Worm (Caenorhabditis elegans) whole organism, early embryonic: Measurements from ENCODE around the gene F35E8.6.
"Not testable (repeated sequence)": the region's sequence is repeated elsewhere in the genome, so short reads cannot be mapped to it uniquely, and the experiment has no call there.

Experiments used
- B0310.2 ChIP-seq: sonication (generic microtip); optimal IDR thresholded peaks from 2 replicates; lab custom pipeline; 2016; ENCODE audit warnings: mild to moderate bottlenecking, missing genetic modification characterization, missing compliant biosample characterization
- F13C5.2 ChIP-seq: sonication (generic microtip); optimal IDR thresholded peaks from 2 replicates; lab custom pipeline; 2017; ENCODE audit warnings: mild to moderate bottlenecking, missing genetic modification characterization, inconsistent platforms, missing compliant biosample characterization
- aly-1 ChIP-seq: sonication (generic microtip); optimal IDR thresholded peaks from 2 replicates; lab custom pipeline; 2016; ENCODE audit warnings: missing genetic modification characterization, missing compliant biosample characterization
- ama-1 ChIP-seq: fragments of 150-350 bp; optimal IDR thresholded peaks from 2 replicates; lab custom pipeline; 2014
- ceh-13 ChIP-seq: fragments of 200-800 bp; sonication (Bioruptor generic); optimal IDR thresholded peaks from 2 replicates; lab custom pipeline; 2018; ENCODE audit warnings: mild to moderate bottlenecking, missing genetic modification characterization, missing compliant biosample characterization
- ceh-36 ChIP-seq: sonication (generic microtip); optimal IDR thresholded peaks from 2 replicates; lab custom pipeline; 2016; ENCODE audit warnings: missing genetic modification characterization, inconsistent platforms, missing compliant biosample characterization
- ets-7 ChIP-seq: sonication (generic microtip); optimal IDR thresholded peaks from 2 replicates; lab custom pipeline; 2016; ENCODE audit warnings: missing genotype, missing genetic modification characterization, missing compliant biosample characterization
- flt-1 ChIP-seq: fragments of 200-800 bp; sonication (Bioruptor generic); IDR thresholded peaks from 2 replicates; pipeline ENCODE4 v1.3.6; 2022; ENCODE audit warnings: missing genetic modification characterization, missing compliant biosample characterization
- hmbx-1 ChIP-seq: sonication (generic microtip); optimal IDR thresholded peaks from 2 replicates; lab custom pipeline; 2016; ENCODE audit warnings: mild to moderate bottlenecking, missing genetic modification characterization, missing compliant biosample characterization
- hmg-4 ChIP-seq: fragments of 200-800 bp; sonication (Bioruptor generic); optimal IDR thresholded peaks from 2 replicates; lab custom pipeline; 2018; ENCODE audit warnings: mild to moderate bottlenecking, missing genetic modification characterization, missing compliant biosample characterization
- hnd-1 ChIP-seq: sonication (generic microtip); optimal IDR thresholded peaks from 2 replicates; lab custom pipeline; 2016; ENCODE audit warnings: missing genetic modification characterization, missing compliant biosample characterization
- pes-1 ChIP-seq: fragments of 200-800 bp; sonication (Bioruptor generic); IDR thresholded peaks from 2 replicates; pipeline ENCODE4 v1.3.6; 2022; ENCODE audit warnings: missing genetic modification reagents, missing genetic modification characterization, missing compliant biosample characterization
- scrt-1 ChIP-seq: fragments of 200-800 bp; sonication (Bioruptor generic); IDR thresholded peaks from 2 replicates; pipeline ENCODE4 v1.3.6; 2022; ENCODE audit warnings: missing genetic modification characterization, missing compliant biosample characterization
- sea-1 ChIP-seq: fragments of 200-800 bp; sonication (Bioruptor generic); conservative IDR thresholded peaks from 2 replicates; pipeline ENCODE4 v1.3.6; 2022; ENCODE audit warnings: missing genetic modification characterization, missing compliant biosample characterization
- tbx-11 ChIP-seq: fragments of 200-800 bp; sonication (Bioruptor generic); IDR thresholded peaks from 2 replicates; pipeline ENCODE4 v1.3.6; 2022; ENCODE audit warnings: missing genetic modification characterization, missing compliant biosample characterization
- tbx-37 ChIP-seq: fragments of 200-800 bp; sonication (Bioruptor generic); conservative IDR thresholded peaks from 2 replicates; pipeline ENCODE4 v1.3.6; 2022; ENCODE audit warnings: missing genetic modification reagents, missing genetic modification characterization, missing compliant biosample characterization
- tra-4 ChIP-seq: sonication (generic microtip); optimal IDR thresholded peaks from 2 replicates; lab custom pipeline; 2017; ENCODE audit warnings: missing genetic modification characterization, missing compliant biosample characterization

F35E8.6 gene

DNA sequence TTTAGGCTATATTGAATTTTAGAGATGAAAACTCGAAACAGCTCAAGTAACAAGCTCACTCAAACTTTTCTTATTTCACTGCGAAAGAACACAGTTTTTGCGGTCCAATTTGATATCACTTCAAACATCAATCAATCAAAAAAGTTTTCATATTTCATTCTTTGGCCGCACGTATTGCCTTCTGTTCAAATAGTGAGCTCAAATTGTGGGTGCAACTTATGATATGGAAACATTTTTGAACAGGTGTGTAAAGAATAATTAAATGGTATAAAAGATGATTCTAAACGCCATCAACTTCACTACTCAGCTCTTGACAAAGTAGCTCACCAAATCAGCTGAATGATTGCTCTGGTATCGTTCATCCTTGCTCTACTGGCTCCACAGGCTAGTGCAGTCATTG, 12.3 kb upstream of the F35E8.6 start, which contains the start of gene T06C12.14:
Gene T06C12.14, plus strand, starts transcription at position 301 of the 400 bp plus-strand sequence.
- TF ChIP-seq tbx-37 (no peak), aly-1 (tag; lab: Kevin White, UChicago) (no peak), tbx-11 (GFP tag; lab: Robert Waterston, UW) (no peak), sea-1 (GFP tag; lab: Robert Waterston, UW) (no peak), scrt-1 (GFP tag; lab: Robert Waterston, UW) (no peak), pes-1 (no peak), flt-1 (GFP tag; lab: Robert Waterston, UW) (no peak), hmg-4 (GFP tag; lab: Kevin White, UChicago) (no peak), B0310.2 (tag; lab: Kevin White, UChicago) (no peak), ama-1 (lab: Kevin White, UChicago) (no peak), hmbx-1 (tag; lab: Kevin White, UChicago) (no peak), tra-4 (tag; lab: Kevin White, UChicago) (no peak), F13C5.2 (no peak), ceh-13 (no peak), ceh-36 (tag; lab: Kevin White, UChicago) (no peak), ets-7 (no peak), hnd-1 (no peak)

DNA sequence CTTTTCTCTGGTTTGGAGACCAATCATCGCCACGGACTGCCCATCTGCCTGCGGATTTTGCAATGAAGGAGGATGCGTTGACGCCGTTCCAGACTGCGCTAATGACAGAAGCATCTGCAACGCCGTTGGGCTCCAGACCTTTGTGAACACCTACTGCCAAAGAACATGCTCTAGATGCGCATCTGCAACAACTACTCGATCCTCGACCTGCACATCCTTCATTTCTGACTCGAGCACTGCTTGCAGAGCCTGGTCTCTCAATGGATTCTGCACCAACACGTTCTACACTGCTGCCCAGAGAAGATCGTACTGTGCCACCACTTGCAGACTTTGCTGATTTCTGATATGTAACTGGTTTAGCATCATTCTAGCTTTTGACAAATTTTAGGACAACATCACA, 11.4 kb upstream of the F35E8.6 start:
- TF ChIP-seq flt-1 (GFP tag; lab: Robert Waterston, UW) (no peak), hnd-1 (no peak), aly-1 (tag; lab: Kevin White, UChicago) (no peak), B0310.2 (tag; lab: Kevin White, UChicago) (no peak), ceh-13 (no peak), hmbx-1 (tag; lab: Kevin White, UChicago) (no peak), tbx-11 (GFP tag; lab: Robert Waterston, UW) (no peak), hmg-4 (GFP tag; lab: Kevin White, UChicago) (no peak), scrt-1 (GFP tag; lab: Robert Waterston, UW) (no peak), tbx-37 (no peak), ceh-36 (tag; lab: Kevin White, UChicago) (no peak), ama-1 (lab: Kevin White, UChicago) (no peak), ets-7 (no peak), pes-1 (no peak), F13C5.2 (no peak), sea-1 (GFP tag; lab: Robert Waterston, UW) (no peak), tra-4 (tag; lab: Kevin White, UChicago) (no peak)

DNA sequence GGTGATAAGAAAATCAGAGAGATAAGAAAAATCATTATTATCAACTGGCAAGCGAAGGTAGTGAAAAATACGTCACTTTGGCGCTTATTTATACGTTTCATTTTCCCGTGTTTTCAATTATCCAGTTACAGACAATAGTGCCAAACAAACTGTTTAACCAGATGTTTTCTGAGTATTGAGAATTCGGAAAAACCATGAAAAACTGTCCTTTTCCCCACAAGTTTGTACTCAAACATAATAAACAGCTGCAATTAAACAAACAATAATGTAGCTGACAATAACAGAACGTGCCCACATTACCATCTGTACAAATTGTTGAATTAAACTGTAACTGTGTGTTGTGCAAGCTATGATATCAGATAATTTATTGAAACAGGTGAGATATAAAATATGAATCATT, 6.4 kb upstream of the F35E8.6 start, which contains the start of the genes F35E8.1 and F35E8.2:
Gene F35E8.1, minus strand, starts transcription at position 101 of the 400 bp plus-strand sequence.
Gene F35E8.2, plus strand, starts transcription at position 132 of the 400 bp plus-strand sequence.
- TF ChIP-seq tbx-11 (GFP tag; lab: Robert Waterston, UW); hmbx-1 (tag; lab: Kevin White, UChicago); scrt-1 (GFP tag; lab: Robert Waterston, UW): not testable (repeated sequence)

DNA sequence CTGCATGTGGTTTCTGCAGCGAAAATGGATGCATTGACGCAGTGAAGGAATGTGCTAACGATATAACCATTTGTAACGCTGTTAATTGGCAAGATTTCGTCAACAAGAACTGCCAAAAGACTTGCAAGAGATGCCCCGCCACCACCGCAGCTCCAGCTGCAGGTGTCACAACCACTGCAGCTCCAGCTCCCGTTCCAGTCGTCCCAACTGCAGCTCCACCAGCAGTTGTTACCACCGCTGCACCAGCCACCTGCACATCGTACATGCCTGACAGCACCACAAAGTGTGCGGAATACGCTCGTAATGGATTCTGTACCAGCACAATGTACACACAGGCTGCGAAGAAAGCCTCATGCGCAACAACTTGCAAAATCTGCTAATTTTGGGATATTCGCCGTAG, 729 bp downstream of the F35E8.6 start:
- TF ChIP-seq tbx-11 (GFP tag; lab: Robert Waterston, UW): no peak
- no peak for TF ChIP-seq sea-1 (GFP tag; lab: Robert Waterston, UW)
- TF ChIP-seq hnd-1: no peak
- TF ChIP-seq hmbx-1 (tag; lab: Kevin White, UChicago): no peak
- TF ChIP-seq tra-4 (tag; lab: Kevin White, UChicago): no peak
- no peak for TF ChIP-seq ceh-13
- no peak for TF ChIP-seq hmg-4 (GFP tag; lab: Kevin White, UChicago)
- no peak for TF ChIP-seq ama-1 (lab: Kevin White, UChicago)
- TF ChIP-seq tbx-37: no peak
- no peak for TF ChIP-seq ets-7

DNA sequence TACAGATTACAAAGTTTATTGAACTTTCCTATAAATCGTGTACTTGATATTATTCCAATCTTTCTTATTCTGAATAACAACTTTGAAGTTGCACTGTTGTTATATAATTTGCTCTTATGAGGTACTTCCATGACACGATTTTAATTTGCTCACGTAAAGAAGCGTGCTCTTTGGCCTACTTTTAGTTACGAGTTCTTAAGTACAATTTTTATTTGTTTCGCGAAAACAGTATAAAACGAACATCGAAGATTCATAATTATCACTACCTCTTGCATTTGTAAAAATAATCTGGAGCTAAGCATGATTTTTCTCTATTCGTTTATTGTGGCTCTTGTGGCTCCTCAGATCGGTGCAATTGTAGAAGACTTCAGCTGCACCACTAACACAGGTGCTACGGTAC, 1.8 kb downstream of the F35E8.6 start, which contains the start of gene F35E8.7:
Gene F35E8.7, plus strand, starts transcription at position 301 of the 400 bp plus-strand sequence.
- TF ChIP-seq ama-1 (lab: Kevin White, UChicago) (no peak), hmg-4 (GFP tag; lab: Kevin White, UChicago) (no peak), ceh-13 (no peak), B0310.2 (tag; lab: Kevin White, UChicago) (no peak), sea-1 (GFP tag; lab: Robert Waterston, UW) (no peak), flt-1 (GFP tag; lab: Robert Waterston, UW) (no peak), hmbx-1 (tag; lab: Kevin White, UChicago) (no peak), ceh-36 (tag; lab: Kevin White, UChicago) (no peak), hnd-1 (no peak), F13C5.2 (no peak), tra-4 (tag; lab: Kevin White, UChicago) (no peak), scrt-1 (GFP tag; lab: Robert Waterston, UW) (no peak), ets-7 (no peak), aly-1 (tag; lab: Kevin White, UChicago) (no peak)

DNA sequence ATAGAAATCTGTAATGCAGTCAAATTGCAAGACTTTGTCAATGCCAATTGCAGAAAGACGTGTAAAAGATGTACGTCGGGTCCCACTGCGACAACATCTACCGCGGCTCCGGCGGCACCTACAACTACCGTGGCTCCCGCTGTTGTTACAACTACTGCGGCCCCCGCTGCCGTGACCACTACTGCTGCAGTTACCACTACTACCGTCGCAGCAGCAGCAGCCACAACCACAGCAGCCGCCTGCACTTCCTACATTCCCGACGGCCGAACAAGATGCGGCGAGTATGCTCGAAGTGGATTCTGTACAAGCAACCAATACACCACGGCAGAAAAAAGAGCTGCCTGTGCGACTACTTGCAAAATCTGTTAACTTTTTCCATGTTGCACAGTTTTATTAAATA, 2.8 kb downstream of the F35E8.6 start:
- TF ChIP-seq tra-4 (tag; lab: Kevin White, UChicago): no peak
- no peak for TF ChIP-seq sea-1 (GFP tag; lab: Robert Waterston, UW)
- no peak for TF ChIP-seq B0310.2 (tag; lab: Kevin White, UChicago)
- no peak for TF ChIP-seq ceh-36 (tag; lab: Kevin White, UChicago)
- TF ChIP-seq scrt-1 (GFP tag; lab: Robert Waterston, UW): no peak
- TF ChIP-seq tbx-37: no peak
- TF ChIP-seq aly-1 (tag; lab: Kevin White, UChicago): no peak
- no peak for TF ChIP-seq hmbx-1 (tag; lab: Kevin White, UChicago)
- no peak for TF ChIP-seq ets-7
- no peak for TF ChIP-seq hmg-4 (GFP tag; lab: Kevin White, UChicago)
- no peak for TF ChIP-seq hnd-1
- TF ChIP-seq ama-1 (lab: Kevin White, UChicago): no peak
- no peak for TF ChIP-seq F13C5.2
- TF ChIP-seq tbx-11 (GFP tag; lab: Robert Waterston, UW): no peak

DNA sequence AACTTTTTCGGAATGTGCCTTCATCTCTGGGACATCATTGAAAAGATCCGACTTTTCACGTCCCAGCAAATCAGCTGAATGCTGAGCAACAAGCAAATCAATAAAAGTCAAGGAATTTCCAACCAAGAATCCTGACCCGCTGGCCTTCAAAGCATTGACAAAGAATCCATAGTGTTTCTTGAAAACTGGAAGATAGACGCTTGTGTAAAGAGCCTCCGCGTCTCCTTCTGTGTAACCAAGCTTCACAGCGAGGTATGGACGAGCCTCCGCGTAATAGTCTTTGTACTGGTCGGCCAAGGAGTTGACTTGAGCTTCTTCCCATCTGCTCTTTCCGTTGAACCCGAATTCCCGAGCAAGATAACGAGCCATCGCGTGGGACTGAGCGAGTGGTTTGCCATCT, 3.4 kb downstream of the F35E8.6 start:
- TF ChIP-seq tbx-37 (no peak), tra-4 (tag; lab: Kevin White, UChicago) (no peak), scrt-1 (GFP tag; lab: Robert Waterston, UW) (no peak), B0310.2 (tag; lab: Kevin White, UChicago) (no peak), ceh-13 (no peak), tbx-11 (GFP tag; lab: Robert Waterston, UW) (no peak), pes-1 (no peak), aly-1 (tag; lab: Kevin White, UChicago) (no peak), hmbx-1 (tag; lab: Kevin White, UChicago) (no peak), hmg-4 (GFP tag; lab: Kevin White, UChicago) (no peak), ama-1 (lab: Kevin White, UChicago) (no peak), ets-7 (no peak), ceh-36 (tag; lab: Kevin White, UChicago) (no peak), flt-1 (GFP tag; lab: Robert Waterston, UW) (no peak), hnd-1 (no peak)
